Worm (Caenorhabditis elegans) whole organism, L1 larva: ENCODE data around the gene dpy-6.

ENCODE experiments used
- ama-1 ChIP-seq: fragments of 150-350 bp; optimal IDR thresholded peaks from 2 replicates; lab custom pipeline; 2014
- dsc-1 ChIP-seq: sonication (generic microtip); optimal IDR thresholded peaks from 2 replicates; lab custom pipeline; 2016; ENCODE audit warnings: mild to moderate bottlenecking, missing genetic modification characterization, missing compliant biosample characterization
- efl-3 ChIP-seq: fragments of 200-800 bp; sonication (Bioruptor generic); optimal IDR thresholded peaks from 2 replicates; lab custom pipeline; 2018; ENCODE audit warnings: mild to moderate bottlenecking, missing genetic modification characterization, missing compliant biosample characterization
- elt-2 ChIP-seq: sonication (generic microtip); optimal IDR thresholded peaks from 2 replicates; lab custom pipeline; 2016; ENCODE audit warnings: missing genetic modification characterization, mild to moderate bottlenecking, inconsistent platforms, missing compliant biosample characterization, missing genetic modification reagents
- fkh-10 ChIP-seq: sonication (generic microtip); optimal IDR thresholded peaks from 2 replicates; lab custom pipeline; 2017; ENCODE audit warnings: missing biosample characterization, missing genetic modification reagents, missing genetic modification characterization
- irx-1 ChIP-seq: sonication (generic microtip); optimal IDR thresholded peaks from 2 replicates; lab custom pipeline; 2016; ENCODE audit warnings: missing genetic modification characterization, missing compliant biosample characterization
- nhr-11 ChIP-seq: fragments of 150-350 bp; optimal IDR thresholded peaks from 2 replicates; lab custom pipeline; 2014; ENCODE audit warnings: missing biosample characterization, missing genetic modification characterization
- skn-1 ChIP-seq: fragments of 150-350 bp; optimal IDR thresholded peaks from 2 replicates; lab custom pipeline; 2014; ENCODE audit warnings: missing biosample characterization, missing genetic modification characterization
- unc-62 ChIP-seq: fragments of 150-350 bp; optimal IDR thresholded peaks from 2 replicates; lab custom pipeline; 2014; ENCODE audit warnings: missing biosample characterization, missing genetic modification reagents, missing genetic modification characterization
- ztf-11 ChIP-seq, 2 experiments: sonication (generic microtip); optimal IDR thresholded peaks; 2 replicates each; lab custom pipeline; 2016 to 2017; ENCODE audit warnings: missing genetic modification characterization in 2 of 2, missing biosample characterization in 1 of 2, missing compliant biosample characterization in 1 of 2

- no peak for TF ChIP-seq fkh-10
- TF ChIP-seq unc-62 (GFP tag; lab: Kevin White, UChicago): no peak
- no peak for TF ChIP-seq skn-1 (tag; lab: Kevin White, UChicago)
- TF ChIP-seq nhr-11 (tag; lab: Kevin White, UChicago): no peak
- TF ChIP-seq elt-2 (tag; lab: Kevin White, UChicago): no peak
- no peak for TF ChIP-seq ztf-11 (tag; optimal IDR thresholded peaks at IDR 0.05; lab: Kevin White, UChicago)
- no peak for TF ChIP-seq efl-3 (GFP tag; lab: Kevin White, UChicago)
- no peak for TF ChIP-seq irx-1 (tag; lab: Kevin White, UChicago)
- no peak for TF ChIP-seq dsc-1 (tag; lab: Kevin White, UChicago)
- no peak for TF ChIP-seq ama-1 (lab: Kevin White, UChicago)
Observed at ce11 chrX:8483951-8484350, 28.5 kb upstream of the dpy-6 start.
